Worm (Caenorhabditis elegans) whole organism, late embryonic: ENCODE results near the gene srh-33.
A peak's percentile ranks its signal among the peaks of the same experiment; 100 is the strongest.

ENCODE experiments used
- F13H6.1 ChIP-seq: sonication (generic microtip); optimal IDR thresholded peaks from 2 replicates; lab custom pipeline; 2016; ENCODE audit warnings: missing genetic modification characterization, missing compliant biosample characterization
- K02D7.2 ChIP-seq: sonication (generic microtip); optimal IDR thresholded peaks from 2 replicates; lab custom pipeline; 2017; ENCODE audit warnings: mild to moderate bottlenecking, missing genetic modification characterization, missing compliant biosample characterization
- K09A11.1 ChIP-seq: sonication (generic microtip); optimal IDR thresholded peaks from 2 replicates; lab custom pipeline; 2017; ENCODE audit warnings: antibody characterized with exemption, mild to moderate bottlenecking, missing genetic modification characterization, missing compliant biosample characterization; ENCODE audit not compliant: insufficient read depth
- ceh-14 ChIP-seq: sonication (generic microtip); optimal IDR thresholded peaks from 2 replicates; lab custom pipeline; 2016; ENCODE audit warnings: missing genotype, missing genetic modification characterization, missing compliant biosample characterization
- ceh-18 ChIP-seq: sonication (generic microtip); optimal IDR thresholded peaks from 2 replicates; lab custom pipeline; 2016; ENCODE audit warnings: missing genetic modification characterization, missing compliant biosample characterization
- ceh-2 ChIP-seq: sonication (generic microtip); optimal IDR thresholded peaks from 2 replicates; lab custom pipeline; 2016; ENCODE audit warnings: missing genotype, missing genetic modification characterization, missing compliant biosample characterization
- ceh-22 ChIP-seq: sonication (generic microtip); optimal IDR thresholded peaks from 2 replicates; lab custom pipeline; 2017; ENCODE audit warnings: missing biosample characterization, missing genetic modification characterization
- ceh-30 ChIP-seq: fragments of 150-350 bp; optimal IDR thresholded peaks from 2 replicates; lab custom pipeline; 2014; ENCODE audit warnings: missing biosample characterization, missing genetic modification characterization
- ceh-45 ChIP-seq: fragments of 200-800 bp; sonication (Bioruptor generic); IDR thresholded peaks from 2 replicates; pipeline ENCODE4 v1.3.6; 2022; ENCODE audit warnings: missing genetic modification reagents, missing genetic modification characterization, missing compliant biosample characterization
- ceh-48 ChIP-seq: sonication (generic microtip); optimal IDR thresholded peaks from 2 replicates; lab custom pipeline; 2016; ENCODE audit warnings: missing genetic modification characterization, inconsistent platforms, missing compliant biosample characterization
- ceh-6 ChIP-seq: fragments of 200-800 bp; sonication (Bioruptor generic); optimal IDR thresholded peaks from 2 replicates; lab custom pipeline; 2018; ENCODE audit warnings: mild to moderate bottlenecking, missing genetic modification characterization, missing compliant biosample characterization
- ceh-9 ChIP-seq: sonication (generic microtip); optimal IDR thresholded peaks from 2 replicates; lab custom pipeline; 2016; ENCODE audit warnings: mild to moderate bottlenecking, missing genetic modification characterization, inconsistent platforms, missing compliant biosample characterization
- che-1 ChIP-seq: sonication (generic microtip); optimal IDR thresholded peaks from 2 replicates; lab custom pipeline; 2016; ENCODE audit warnings: mild to moderate bottlenecking, missing genetic modification characterization, missing compliant biosample characterization
- elt-2 ChIP-seq: sonication (generic microtip); optimal IDR thresholded peaks from 2 replicates; lab custom pipeline; 2016; ENCODE audit warnings: missing genetic modification reagents, missing genetic modification characterization, missing compliant biosample characterization
- ets-4 ChIP-seq: sonication (generic microtip); optimal IDR thresholded peaks from 2 replicates; lab custom pipeline; 2016; ENCODE audit warnings: missing genetic modification characterization, missing compliant biosample characterization
- fkh-6 ChIP-seq: sonication (generic microtip); optimal IDR thresholded peaks from 2 replicates; lab custom pipeline; 2016; ENCODE audit warnings: missing genetic modification characterization, missing compliant biosample characterization
- gmeb-2 ChIP-seq: sonication (generic microtip); optimal IDR thresholded peaks from 2 replicates; lab custom pipeline; 2016; ENCODE audit warnings: missing genetic modification characterization, inconsistent platforms, missing compliant biosample characterization
- hlh-13 ChIP-seq: fragments of 200-800 bp; sonication (Bioruptor generic); optimal IDR thresholded peaks from 2 replicates; lab custom pipeline; 2018; ENCODE audit warnings: mild to moderate bottlenecking, missing genetic modification characterization, missing compliant biosample characterization
- hlh-15 ChIP-seq: sonication (generic microtip); optimal IDR thresholded peaks from 2 replicates; lab custom pipeline; 2016; ENCODE audit warnings: missing genetic modification characterization, missing compliant biosample characterization
- hlh-30 ChIP-seq: sonication (generic microtip); optimal IDR thresholded peaks from 2 replicates; lab custom pipeline; 2017; ENCODE audit warnings: antibody characterized with exemption, missing genetic modification characterization, missing compliant biosample characterization; ENCODE audit not compliant: insufficient read depth
- hlh-6 ChIP-seq: sonication (generic microtip); optimal IDR thresholded peaks from 2 replicates; lab custom pipeline; 2016; ENCODE audit warnings: missing genotype, missing genetic modification characterization, missing compliant biosample characterization
- lim-6 ChIP-seq: sonication (generic microtip); optimal IDR thresholded peaks from 2 replicates; lab custom pipeline; 2016; ENCODE audit warnings: missing genetic modification characterization, missing compliant biosample characterization
- lin-11 ChIP-seq: fragments of 200-800 bp; sonication (Bioruptor generic); optimal IDR thresholded peaks from 2 replicates; lab custom pipeline; 2018; ENCODE audit warnings: mild to moderate bottlenecking, missing genetic modification characterization, missing compliant biosample characterization
- mec-3 ChIP-seq: sonication (generic microtip); optimal IDR thresholded peaks from 2 replicates; lab custom pipeline; 2016; ENCODE audit warnings: borderline replicate concordance, missing genetic modification characterization, missing compliant biosample characterization
- nfya-1 ChIP-seq: sonication (generic microtip); optimal IDR thresholded peaks from 2 replicates; lab custom pipeline; 2017; ENCODE audit warnings: missing genetic modification characterization, mild to moderate bottlenecking, missing compliant biosample characterization, antibody characterized with exemption, moderate library complexity
- nhr-11 ChIP-seq: fragments of 150-350 bp; optimal IDR thresholded peaks from 2 replicates; lab custom pipeline; 2014; ENCODE audit warnings: missing biosample characterization, missing genetic modification characterization
- syd-9 ChIP-seq: sonication (generic microtip); optimal IDR thresholded peaks from 2 replicates; lab custom pipeline; 2016; ENCODE audit warnings: mild to moderate bottlenecking, missing genetic modification characterization, moderate library complexity, missing compliant biosample characterization
- tbx-7 ChIP-seq: sonication (generic microtip); optimal IDR thresholded peaks from 2 replicates; lab custom pipeline; 2016; ENCODE audit warnings: missing genotype, missing genetic modification characterization, missing compliant biosample characterization
- unc-3 ChIP-seq, 2 experiments: fragments of 200-800 bp in 1 of 2; sonication (Bioruptor generic) in 1 of 2; sonication (generic microtip) in 1 of 2; conservative IDR thresholded peaks in 1 of 2; optimal IDR thresholded peaks in 1 of 2; 2 replicates each; pipeline versions ENCODE4 v1.3.6 to Lab custom; 2016 to 2022; ENCODE audit warnings: missing compliant biosample characterization in 2 of 2, missing genetic modification characterization in 2 of 2, missing genetic modification reagents in 1 of 2
- unc-42 ChIP-seq: sonication (generic microtip); optimal IDR thresholded peaks from 2 replicates; lab custom pipeline; 2016; ENCODE audit warnings: missing genotype, missing genetic modification characterization, missing compliant biosample characterization
- unc-86 ChIP-seq: sonication (generic microtip); optimal IDR thresholded peaks from 2 replicates; lab custom pipeline; 2016; ENCODE audit warnings: missing genetic modification characterization, missing compliant biosample characterization
- zip-5 ChIP-seq: sonication (generic microtip); optimal IDR thresholded peaks from 2 replicates; lab custom pipeline; 2016; ENCODE audit warnings: missing genetic modification characterization, missing compliant biosample characterization

Gene srh-33

DNA sequence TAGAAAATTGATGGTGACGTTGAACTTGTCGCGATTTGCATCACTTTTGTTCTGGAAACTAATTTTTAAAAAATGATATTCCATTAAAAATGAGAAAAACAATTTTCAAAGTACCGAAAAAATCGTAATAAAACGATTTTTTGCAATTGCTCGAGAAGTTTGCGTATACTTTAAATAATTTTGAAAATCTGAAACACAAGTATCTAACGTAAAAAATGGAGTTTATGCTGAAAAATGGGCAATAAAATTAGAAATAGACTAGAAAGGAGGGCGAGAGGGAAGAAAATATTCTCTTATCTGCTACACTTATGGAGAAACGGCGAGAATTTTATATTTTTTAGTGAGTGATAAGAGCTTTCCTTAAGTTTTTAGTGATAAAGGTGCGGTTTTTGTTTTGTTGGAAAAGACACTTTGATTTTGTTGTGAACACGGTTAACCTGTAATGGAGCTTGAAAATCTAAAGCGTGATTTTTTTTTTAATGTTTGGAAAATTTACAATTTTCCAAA is 40.2 kb upstream of the srh-33 start, which contains the start of gene nhr-130:
nhr-130 (minus strand) TSS at position 51 of the 507 bp plus-strand sequence.
- TF ChIP-seq gmeb-2 (tag; lab: Kevin White, UChicago) (no peak), elt-2 (tag; lab: Kevin White, UChicago) (peak; percentile 59)

DNA sequence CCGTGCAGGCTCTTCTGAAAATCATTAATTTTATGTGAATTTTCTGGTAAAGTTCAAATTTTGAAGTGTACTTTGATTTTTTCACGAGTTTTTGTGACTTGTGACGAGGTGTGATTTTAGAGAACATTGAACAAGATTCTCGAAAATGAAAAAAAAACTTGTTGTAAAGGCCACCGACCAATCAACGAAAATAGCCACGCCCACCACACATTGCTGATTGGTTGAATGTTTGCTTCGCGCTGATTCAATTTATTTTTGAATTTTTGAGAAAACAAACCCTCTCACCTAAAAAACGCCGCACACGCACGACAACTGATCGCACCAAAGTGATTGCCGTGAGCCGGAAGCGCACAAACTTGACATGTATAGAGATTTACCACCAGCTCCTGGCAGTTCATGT is 39.8 kb upstream of the srh-33 start:
- TF ChIP-seq nfya-1 (peak; percentile 34), unc-42 (tag; lab: Kevin White, UChicago) (no peak), zip-5 (tag; lab: Kevin White, UChicago) (no peak), ceh-9 (tag; lab: Kevin White, UChicago) (no peak), ceh-22 (tag; lab: Kevin White, UChicago) (no peak), ceh-48 (tag; lab: Kevin White, UChicago) (no peak), hlh-13 (GFP tag; lab: Kevin White, UChicago) (no peak), unc-86 (tag; lab: Kevin White, UChicago) (no peak)
- TF ChIP-seq, all 69 proteins: peak for 1

ce11 chrV:479046-479445 is 36.0 kb upstream of the srh-33 start:
- TF ChIP-seq lin-11 (tag; lab: Kevin White, UChicago) (no peak), tbx-7 (tag; lab: Kevin White, UChicago) (no peak), ceh-48 (tag; lab: Kevin White, UChicago) (no peak), che-1 (tag; lab: Kevin White, UChicago) (no peak), unc-3 (GFP tag; conservative IDR thresholded peaks at IDR 0.05; lab: Robert Waterston, UW) (no peak), unc-3 (tag; optimal IDR thresholded peaks at IDR 0.05; lab: Kevin White, UChicago) (no peak), K09A11.1 (tag; lab: Kevin White, UChicago) (no peak), ceh-2 (no peak), fkh-6 (no peak), K02D7.2 (no peak), mec-3 (tag; lab: Kevin White, UChicago) (no peak)

ce11 chrV:477664-478212 is 34.6 kb upstream of the srh-33 start, which contains the start of gene nhr-55:
Gene nhr-55, plus strand, starts transcription at chrV:478162.
- no peak for TF ChIP-seq ceh-22 (tag; lab: Kevin White, UChicago)
- no peak for TF ChIP-seq ceh-45 (GFP tag; lab: Robert Waterston, UW)
- TF ChIP-seq ceh-14 (tag; lab: Kevin White, UChicago): no peak
- TF ChIP-seq hlh-30 (tag; lab: Kevin White, UChicago): no peak
- no peak for TF ChIP-seq mec-3 (tag; lab: Kevin White, UChicago)
- TF ChIP-seq ceh-9 (tag; lab: Kevin White, UChicago): no peak
- TF ChIP-seq lim-6 (tag; lab: Kevin White, UChicago): no peak
- TF ChIP-seq, all 69 proteins: peak for 0

DNA sequence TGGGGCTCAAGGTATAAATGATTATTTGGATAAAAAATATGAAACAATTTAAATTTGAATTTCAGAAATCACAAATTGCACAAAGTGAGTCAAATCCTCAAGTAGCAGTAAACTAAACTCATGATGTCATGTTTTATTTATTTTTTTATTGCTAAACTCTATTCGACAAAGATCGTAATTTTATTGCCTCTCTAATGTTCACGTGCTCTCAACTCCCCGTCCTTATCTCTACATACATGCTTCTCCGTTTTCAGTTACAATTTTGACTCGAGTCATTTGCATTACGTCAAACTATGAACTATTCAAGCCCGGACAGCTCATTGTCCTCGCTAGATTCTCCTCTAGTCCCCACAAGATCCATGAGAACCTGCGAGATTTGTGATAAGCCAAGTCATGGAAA is 31.4 kb upstream of the srh-33 start, which contains the start of gene nhr-99:
nhr-99 (plus strand) TSS at position 263 of the 400 bp plus-strand sequence.
- TF ChIP-seq fkh-6 (no peak), ceh-30 (tag; lab: Kevin White, UChicago) (no peak), hlh-6 (tag; lab: Kevin White, UChicago) (no peak), F13H6.1 (tag; lab: Kevin White, UChicago) (no peak), hlh-15 (tag; lab: Kevin White, UChicago) (no peak), ets-4 (tag; lab: Kevin White, UChicago) (no peak), elt-2 (tag; lab: Kevin White, UChicago) (no peak), tbx-7 (tag; lab: Kevin White, UChicago) (no peak), nhr-11 (tag; lab: Kevin White, UChicago) (no peak), lin-11 (tag; lab: Kevin White, UChicago) (no peak), ceh-2 (no peak), ceh-18 (no peak), ceh-6 (GFP tag; lab: Kevin White, UChicago) (no peak), syd-9 (tag; lab: Kevin White, UChicago) (no peak)
